Worm (Caenorhabditis elegans) whole organism, late embryonic: ENCODE results near the gene ctg-2.

Experiments used
- C08G9.2 ChIP-seq: sonication (generic microtip); optimal IDR thresholded peaks from 2 replicates; lab custom pipeline; 2016; ENCODE audit warnings: mild to moderate bottlenecking, missing genetic modification characterization, moderate library complexity, missing compliant biosample characterization
- C38D4.7 ChIP-seq: fragments of 200-800 bp; sonication (Bioruptor generic); optimal IDR thresholded peaks from 2 replicates; lab custom pipeline; 2018; ENCODE audit warnings: mild to moderate bottlenecking, missing genetic modification characterization, moderate library complexity, missing compliant biosample characterization
- K02D7.2 ChIP-seq: sonication (generic microtip); optimal IDR thresholded peaks from 2 replicates; lab custom pipeline; 2017; ENCODE audit warnings: mild to moderate bottlenecking, missing genetic modification characterization, missing compliant biosample characterization
- ceh-14 ChIP-seq: sonication (generic microtip); optimal IDR thresholded peaks from 2 replicates; lab custom pipeline; 2016; ENCODE audit warnings: missing genotype, missing genetic modification characterization, missing compliant biosample characterization
- ceh-19 ChIP-seq: fragments of 200-800 bp; sonication (Bioruptor generic); optimal IDR thresholded peaks from 2 replicates; lab custom pipeline; 2018; ENCODE audit warnings: mild to moderate bottlenecking, missing genetic modification characterization, missing compliant biosample characterization
- ceh-2 ChIP-seq: sonication (generic microtip); optimal IDR thresholded peaks from 2 replicates; lab custom pipeline; 2016; ENCODE audit warnings: missing genotype, missing genetic modification characterization, missing compliant biosample characterization
- ceh-22 ChIP-seq: sonication (generic microtip); optimal IDR thresholded peaks from 2 replicates; lab custom pipeline; 2017; ENCODE audit warnings: missing biosample characterization, missing genetic modification characterization
- ceh-30 ChIP-seq: fragments of 150-350 bp; optimal IDR thresholded peaks from 2 replicates; lab custom pipeline; 2014; ENCODE audit warnings: missing biosample characterization, missing genetic modification characterization
- ceh-31 ChIP-seq: sonication (generic microtip); optimal IDR thresholded peaks from 2 replicates; lab custom pipeline; 2016; ENCODE audit warnings: missing genetic modification characterization, missing compliant biosample characterization
- ceh-34 ChIP-seq: sonication (generic microtip); optimal IDR thresholded peaks from 2 replicates; lab custom pipeline; 2016; ENCODE audit warnings: mild to moderate bottlenecking, missing genetic modification characterization, missing compliant biosample characterization
- ceh-45 ChIP-seq: fragments of 200-800 bp; sonication (Bioruptor generic); IDR thresholded peaks from 2 replicates; pipeline ENCODE4 v1.3.6; 2022; ENCODE audit warnings: missing genetic modification reagents, missing genetic modification characterization, missing compliant biosample characterization
- ceh-6 ChIP-seq: fragments of 200-800 bp; sonication (Bioruptor generic); optimal IDR thresholded peaks from 2 replicates; lab custom pipeline; 2018; ENCODE audit warnings: mild to moderate bottlenecking, missing genetic modification characterization, missing compliant biosample characterization
- ceh-9 ChIP-seq: sonication (generic microtip); optimal IDR thresholded peaks from 2 replicates; lab custom pipeline; 2016; ENCODE audit warnings: mild to moderate bottlenecking, missing genetic modification characterization, inconsistent platforms, missing compliant biosample characterization
- dmd-4 ChIP-seq: sonication (generic microtip); optimal IDR thresholded peaks from 2 replicates; lab custom pipeline; 2016; ENCODE audit warnings: borderline replicate concordance, missing genetic modification characterization, missing compliant biosample characterization
- dve-1 ChIP-seq: sonication (generic microtip); optimal IDR thresholded peaks from 2 replicates; lab custom pipeline; 2017; ENCODE audit warnings: antibody characterized with exemption, mild to moderate bottlenecking, missing genetic modification characterization, missing compliant biosample characterization
- elt-4 ChIP-seq: sonication (generic microtip); optimal IDR thresholded peaks from 2 replicates; lab custom pipeline; 2016; ENCODE audit warnings: missing genetic modification characterization, missing compliant biosample characterization
- eyg-1 ChIP-seq: sonication (generic microtip); optimal IDR thresholded peaks from 2 replicates; lab custom pipeline; 2016; ENCODE audit warnings: missing genotype, missing genetic modification characterization, missing compliant biosample characterization
- fkh-6 ChIP-seq: sonication (generic microtip); optimal IDR thresholded peaks from 2 replicates; lab custom pipeline; 2016; ENCODE audit warnings: missing genetic modification characterization, missing compliant biosample characterization
- hlh-13 ChIP-seq: fragments of 200-800 bp; sonication (Bioruptor generic); optimal IDR thresholded peaks from 2 replicates; lab custom pipeline; 2018; ENCODE audit warnings: mild to moderate bottlenecking, missing genetic modification characterization, missing compliant biosample characterization
- hlh-15 ChIP-seq: sonication (generic microtip); optimal IDR thresholded peaks from 2 replicates; lab custom pipeline; 2016; ENCODE audit warnings: missing genetic modification characterization, missing compliant biosample characterization
- hlh-6 ChIP-seq: sonication (generic microtip); optimal IDR thresholded peaks from 2 replicates; lab custom pipeline; 2016; ENCODE audit warnings: missing genotype, missing genetic modification characterization, missing compliant biosample characterization
- hlh-8 ChIP-seq: sonication (generic microtip); optimal IDR thresholded peaks from 2 replicates; lab custom pipeline; 2016; ENCODE audit warnings: missing genotype, missing genetic modification characterization, missing compliant biosample characterization
- lim-6 ChIP-seq: sonication (generic microtip); optimal IDR thresholded peaks from 2 replicates; lab custom pipeline; 2016; ENCODE audit warnings: missing genetic modification characterization, missing compliant biosample characterization
- lin-11 ChIP-seq: fragments of 200-800 bp; sonication (Bioruptor generic); optimal IDR thresholded peaks from 2 replicates; lab custom pipeline; 2018; ENCODE audit warnings: mild to moderate bottlenecking, missing genetic modification characterization, missing compliant biosample characterization
- madf-2 ChIP-seq: sonication (generic microtip); optimal IDR thresholded peaks from 2 replicates; lab custom pipeline; 2017; ENCODE audit warnings: missing genetic modification characterization, missing compliant biosample characterization
- nfya-1 ChIP-seq: sonication (generic microtip); optimal IDR thresholded peaks from 2 replicates; lab custom pipeline; 2017; ENCODE audit warnings: missing genetic modification characterization, mild to moderate bottlenecking, missing compliant biosample characterization, antibody characterized with exemption, moderate library complexity
- nhr-232 ChIP-seq: sonication (generic microtip); optimal IDR thresholded peaks from 2 replicates; lab custom pipeline; 2016; ENCODE audit warnings: missing genetic modification characterization, missing compliant biosample characterization
- npax-4 ChIP-seq: sonication (generic microtip); optimal IDR thresholded peaks from 2 replicates; lab custom pipeline; 2016; ENCODE audit warnings: missing genetic modification characterization, missing compliant biosample characterization
- odd-2 ChIP-seq: sonication (generic microtip); optimal IDR thresholded peaks from 2 replicates; lab custom pipeline; 2017; ENCODE audit warnings: antibody characterized with exemption, mild to moderate bottlenecking, missing genetic modification characterization, missing compliant biosample characterization
- pat-9 ChIP-seq: fragments of 200-800 bp; sonication (Bioruptor generic); optimal IDR thresholded peaks from 2 replicates; lab custom pipeline; 2018; ENCODE audit warnings: mild to moderate bottlenecking, missing genetic modification characterization, moderate library complexity, missing compliant biosample characterization
- pax-1 ChIP-seq: fragments of 150-350 bp; optimal IDR thresholded peaks from 2 replicates; lab custom pipeline; 2014; ENCODE audit warnings: missing biosample characterization, missing genetic modification characterization
- pha-2 ChIP-seq: sonication (generic microtip); optimal IDR thresholded peaks from 2 replicates; lab custom pipeline; 2017; ENCODE audit warnings: mild to moderate bottlenecking, missing genetic modification characterization, missing compliant biosample characterization
- pqm-1 ChIP-seq: sonication (generic microtip); optimal IDR thresholded peaks from 2 replicates; lab custom pipeline; 2016; ENCODE audit warnings: missing genetic modification characterization, missing compliant biosample characterization
- pros-1 ChIP-seq: fragments of 150-350 bp; optimal IDR thresholded peaks from 2 replicates; lab custom pipeline; 2014; ENCODE audit warnings: missing biosample characterization, missing genetic modification reagents, missing genetic modification characterization
- rnt-1 ChIP-seq: sonication (generic microtip); optimal IDR thresholded peaks from 2 replicates; lab custom pipeline; 2016; ENCODE audit warnings: missing genetic modification characterization, missing compliant biosample characterization
- sdc-2 ChIP-seq: sonication (generic microtip); optimal IDR thresholded peaks from 2 replicates; lab custom pipeline; 2016; ENCODE audit warnings: missing genotype, missing genetic modification characterization, missing compliant biosample characterization
- sox-2 ChIP-seq: fragments of 200-800 bp; sonication (Bioruptor generic); IDR thresholded peaks from 2 replicates; pipeline ENCODE4 v1.3.6; 2022; ENCODE audit warnings: missing genetic modification reagents, missing genetic modification characterization, missing compliant biosample characterization
- sox-4 ChIP-seq: sonication (generic microtip); optimal IDR thresholded peaks from 2 replicates; lab custom pipeline; 2017; ENCODE audit warnings: mild to moderate bottlenecking, missing genetic modification characterization, inconsistent platforms, missing compliant biosample characterization
- syd-9 ChIP-seq: sonication (generic microtip); optimal IDR thresholded peaks from 2 replicates; lab custom pipeline; 2016; ENCODE audit warnings: mild to moderate bottlenecking, missing genetic modification characterization, moderate library complexity, missing compliant biosample characterization
- tbx-2 ChIP-seq: sonication (generic microtip); optimal IDR thresholded peaks from 2 replicates; lab custom pipeline; 2016; ENCODE audit warnings: missing genetic modification characterization, missing compliant biosample characterization
- unc-3 ChIP-seq, 2 experiments: fragments of 200-800 bp in 1 of 2; sonication (Bioruptor generic) in 1 of 2; sonication (generic microtip) in 1 of 2; conservative IDR thresholded peaks in 1 of 2; optimal IDR thresholded peaks in 1 of 2; 2 replicates each; pipeline versions ENCODE4 v1.3.6 to Lab custom; 2016 to 2022; ENCODE audit warnings: missing compliant biosample characterization in 2 of 2, missing genetic modification characterization in 2 of 2, missing genetic modification reagents in 1 of 2
- unc-55 ChIP-seq: sonication (generic microtip); optimal IDR thresholded peaks from 2 replicates; lab custom pipeline; 2017; ENCODE audit warnings: missing biosample characterization, missing genetic modification reagents, missing genetic modification characterization
- ztf-16 ChIP-seq: sonication (generic microtip); optimal IDR thresholded peaks from 2 replicates; lab custom pipeline; 2017; ENCODE audit warnings: missing genetic modification characterization, missing compliant biosample characterization

The ctg-2 gene

ce11 chrII:8488123-8488522, 26.7 kb upstream of the ctg-2 start:
- TF ChIP-seq odd-2 (tag; lab: Kevin White, UChicago) (no peak), pax-1 (tag; lab: Kevin White, UChicago) (no peak), tbx-2 (tag; lab: Kevin White, UChicago) (no peak), pqm-1 (tag; lab: Kevin White, UChicago) (no peak), lin-11 (no peak), C38D4.7 (no peak), ceh-19 (no peak), ceh-30 (tag; lab: Kevin White, UChicago) (no peak), ceh-31 (tag; lab: Kevin White, UChicago) (no peak), dmd-4 (no peak)

ce11 chrII:8494228-8494717, 20.6 kb upstream of the ctg-2 start, which contains the start of gene M05D6.9:
M05D6.9 (plus strand) TSS chrII:8494278.
- TF ChIP-seq lin-11, result no peak
- no peak for TF ChIP-seq ztf-16 (tag; lab: Kevin White, UChicago)
- TF ChIP-seq ceh-9, result no peak
- no peak for TF ChIP-seq lim-6
- TF ChIP-seq sdc-2 (tag; lab: Kevin White, UChicago), result no peak
- no peak for TF ChIP-seq C38D4.7
- TF ChIP-seq dve-1 (tag; lab: Kevin White, UChicago), result no peak
- TF ChIP-seq hlh-6, result no peak
- TF ChIP-seq hlh-15 (tag; lab: Kevin White, UChicago), result no peak
- no peak for TF ChIP-seq sox-4 (tag; lab: Kevin White, UChicago)
- TF ChIP-seq pha-2, result no peak
- TF ChIP-seq madf-2 (tag; lab: Kevin White, UChicago), result no peak
- TF ChIP-seq fkh-6 (tag; lab: Kevin White, UChicago), result no peak
- no peak for TF ChIP-seq hlh-8 (tag; lab: Kevin White, UChicago)
- no peak for TF ChIP-seq eyg-1
- TF ChIP-seq hlh-13 (GFP tag; lab: Kevin White, UChicago), result no peak
- no peak for TF ChIP-seq pqm-1 (tag; lab: Kevin White, UChicago)
- no peak for TF ChIP-seq ceh-14 (tag; lab: Kevin White, UChicago)
- TF ChIP-seq dmd-4, result no peak

- TF ChIP-seq dve-1 (tag; lab: Kevin White, UChicago), result no peak
Measured at ce11 chrII:8496184-8496583, 18.7 kb upstream of the ctg-2 start.

- TF ChIP-seq sdc-2 (tag; lab: Kevin White, UChicago) (no peak), ceh-2 (tag; lab: Kevin White, UChicago) (no peak)
- TF ChIP-seq, all 69 proteins: peak for 0
Measured at ce11 chrII:8498173-8498572, 16.7 kb upstream of the ctg-2 start.

ce11 chrII:8499021-8499420, 15.8 kb upstream of the ctg-2 start:
- TF ChIP-seq fkh-6 (tag; lab: Kevin White, UChicago) (no peak), sdc-2 (tag; lab: Kevin White, UChicago) (peak; percentile 15), ceh-9 (no peak), pha-2 (no peak), hlh-15 (tag; lab: Kevin White, UChicago) (no peak), ztf-16 (tag; lab: Kevin White, UChicago) (no peak), unc-55 (GFP tag; lab: Kevin White, UChicago) (peak; percentile 34), syd-9 (tag; lab: Kevin White, UChicago) (peak; percentile 21), pros-1 (tag; lab: Kevin White, UChicago) (no peak), ceh-22 (tag; lab: Kevin White, UChicago) (no peak), unc-3 (GFP tag; conservative IDR thresholded peaks at IDR 0.05; lab: Robert Waterston, UW) (no peak), unc-3 (tag; optimal IDR thresholded peaks at IDR 0.05; lab: Kevin White, UChicago) (no peak), C08G9.2 (tag; lab: Kevin White, UChicago) (no peak), ceh-14 (tag; lab: Kevin White, UChicago) (no peak), ceh-6 (GFP tag; lab: Kevin White, UChicago) (no peak), ceh-34 (tag; lab: Kevin White, UChicago) (peak; percentile 54), elt-4 (tag; lab: Kevin White, UChicago) (no peak), K02D7.2 (tag; lab: Kevin White, UChicago) (no peak), pat-9 (no peak), nhr-232 (no peak), sox-2 (GFP tag; lab: Robert Waterston, UW) (no peak), ceh-2 (tag; lab: Kevin White, UChicago) (peak; percentile 2), ceh-45 (GFP tag; lab: Robert Waterston, UW) (no peak), rnt-1 (tag; lab: Kevin White, UChicago) (peak; percentile 63), dve-1 (tag; lab: Kevin White, UChicago) (no peak), hlh-13 (GFP tag; lab: Kevin White, UChicago) (no peak), nfya-1 (tag; lab: Kevin White, UChicago) (peak; percentile 36), tbx-2 (tag; lab: Kevin White, UChicago) (peak; percentile 46), hlh-6 (no peak), npax-4 (tag; lab: Kevin White, UChicago) (no peak)
